Fruit fly (Drosophila melanogaster): ENCODE data around the gene spi.

DNA sequence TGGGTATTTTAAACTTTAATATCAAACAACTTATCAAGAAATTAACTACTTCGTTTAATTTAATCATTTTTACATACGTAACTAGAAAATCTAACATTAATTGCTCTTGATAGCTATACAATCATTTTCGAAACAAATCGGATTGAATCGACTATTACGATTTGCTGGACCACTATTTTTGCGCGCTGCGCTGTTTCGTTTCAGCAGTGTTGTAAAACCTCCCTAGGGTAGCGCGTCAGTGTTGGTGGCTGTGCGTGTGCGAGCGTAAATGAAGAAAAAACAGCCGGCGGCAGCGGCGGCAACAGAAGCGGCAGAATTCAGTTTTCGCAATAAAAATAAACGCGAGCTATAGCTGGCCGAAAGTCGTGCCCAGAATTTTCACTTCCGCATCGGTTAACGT lies 43.9 kb downstream of the spi start, which contains the start of gene CG33116:
- TF ChIP-seq Myc (optimal IDR thresholded peaks at IDR 0.05) (no peak), psq (optimal IDR thresholded peaks at IDR 0.05) (no peak)
